Fruit fly (Drosophila melanogaster) whole organism, pupa: ENCODE results near the gene CG2162.

ENCODE experiments used
- CG10348 ChIP-seq: fragments of 200-800 bp; sonication (Bioruptor generic); IDR thresholded peaks from 2 replicates; pipeline ENCODE4 v1.3.6; 2022; ENCODE audit warnings: missing biosample characterization, missing genetic modification characterization
- CG12605 ChIP-seq: fragments of 200-800 bp; sonication (Bioruptor generic); IDR thresholded peaks from 2 replicates; pipeline ENCODE4 v1.3.6; 2022; ENCODE audit warnings: missing biosample characterization, missing genetic modification characterization
- CG13204 ChIP-seq: fragments of 200-800 bp; sonication (Bioruptor generic); optimal IDR thresholded peaks from 2 replicates; lab custom pipeline; 2018; ENCODE audit warnings: missing biosample characterization, mild to moderate bottlenecking, missing genetic modification characterization, moderate library complexity
- CG14655 ChIP-seq: fragments of 200-800 bp; sonication (Bioruptor generic); optimal IDR thresholded peaks from 3 replicates; lab custom pipeline; 2017; ENCODE audit warnings: mild to moderate bottlenecking, missing biosample characterization, missing genetic modification reagents, missing genetic modification characterization
- CG15710 ChIP-seq: fragments of 200-800 bp; sonication (Bioruptor generic); optimal IDR thresholded peaks from 2 replicates; lab custom pipeline; 2018; ENCODE audit warnings: missing biosample characterization, mild to moderate bottlenecking, missing genetic modification characterization, moderate library complexity
- CG17806 ChIP-seq: fragments of 200-800 bp; sonication (Bioruptor generic); optimal IDR thresholded peaks from 2 replicates; lab custom pipeline; 2018; ENCODE audit warnings: missing biosample characterization, mild to moderate bottlenecking, missing genetic modification characterization, moderate library complexity
- CG32121 ChIP-seq: fragments of 200-800 bp; sonication (Bioruptor generic); IDR thresholded peaks from 2 replicates; pipeline ENCODE4 v1.3.6; 2022; ENCODE audit warnings: missing biosample characterization, missing genetic modification characterization
- CG34367 ChIP-seq: fragments of 200-800 bp; sonication (Bioruptor generic); optimal IDR thresholded peaks from 2 replicates; lab custom pipeline; 2018; ENCODE audit warnings: missing biosample characterization, mild to moderate bottlenecking, missing genetic modification characterization
- CG4496 ChIP-seq: fragments of 200-800 bp; sonication (Bioruptor generic); IDR thresholded peaks from 3 replicates; pipeline ENCODE4 v1.3.6; 2022; ENCODE audit warnings: missing biosample characterization, missing genetic modification characterization
- CG8159 ChIP-seq: fragments of 200-800 bp; sonication (Bioruptor generic); optimal IDR thresholded peaks from 3 replicates; lab custom pipeline; 2018; ENCODE audit warnings: missing biosample characterization, mild to moderate bottlenecking, missing genetic modification characterization, moderate library complexity
- CG8301 ChIP-seq: fragments of 200-800 bp; sonication (Bioruptor generic); optimal IDR thresholded peaks from 2 replicates; lab custom pipeline; 2018; ENCODE audit warnings: missing biosample characterization, mild to moderate bottlenecking, missing genetic modification characterization
- CG9948 ChIP-seq: fragments of 200-800 bp; sonication (Bioruptor generic); optimal IDR thresholded peaks from 2 replicates; lab custom pipeline; 2018; ENCODE audit warnings: missing biosample characterization, mild to moderate bottlenecking, missing genetic modification characterization, moderate library complexity
- D1 ChIP-seq: fragments of 200-800 bp; sonication (Bioruptor generic); optimal IDR thresholded peaks from 2 replicates; lab custom pipeline; 2018; ENCODE audit warnings: missing biosample characterization, mild to moderate bottlenecking, missing genetic modification characterization, moderate library complexity
- EcR ChIP-seq: fragments of 200-800 bp; sonication (Bioruptor generic); optimal IDR thresholded peaks from 3 replicates; lab custom pipeline; 2019; ENCODE audit warnings: missing biosample characterization, missing genetic modification characterization, mild to moderate bottlenecking, moderate library complexity, missing genetic modification reagents
- Ets98B ChIP-seq: fragments of 200-800 bp; sonication (Bioruptor generic); IDR thresholded peaks from 2 replicates; pipeline ENCODE4 v1.3.6; 2022; ENCODE audit warnings: missing biosample characterization, missing genetic modification characterization
- Pif1A ChIP-seq: fragments of 200-800 bp; sonication (Bioruptor generic); optimal IDR thresholded peaks from 3 replicates; lab custom pipeline; 2016; ENCODE audit warnings: missing biosample characterization, missing genetic modification characterization
- Pif1B ChIP-seq: fragments of 200-800 bp; sonication (Bioruptor generic); optimal IDR thresholded peaks from 3 replicates; lab custom pipeline; 2016; ENCODE audit warnings: missing biosample characterization, missing genetic modification characterization
- Snoo ChIP-seq: fragments of 200-800 bp; sonication (Bioruptor generic); optimal IDR thresholded peaks from 3 replicates; lab custom pipeline; 2017; ENCODE audit warnings: missing biosample characterization, mild to moderate bottlenecking, missing genetic modification characterization, inconsistent platforms
- fd96Ca ChIP-seq: fragments of 200-800 bp; sonication (Bioruptor generic); IDR thresholded peaks from 3 replicates; pipeline ENCODE4 v1.3.6; 2022; ENCODE audit warnings: missing biosample characterization, missing genetic modification characterization
- gl ChIP-seq: fragments of 200-800 bp; sonication (Bioruptor generic); optimal IDR thresholded peaks from 2 replicates; lab custom pipeline; 2018; ENCODE audit warnings: missing biosample characterization, mild to moderate bottlenecking, missing genetic modification characterization
- rn ChIP-seq: fragments of 200-800 bp; sonication (Bioruptor generic); IDR thresholded peaks from 2 replicates; pipeline ENCODE4 v1.3.6; 2022; ENCODE audit warnings: missing biosample characterization, missing genetic modification characterization

CG2162 gene

DNA sequence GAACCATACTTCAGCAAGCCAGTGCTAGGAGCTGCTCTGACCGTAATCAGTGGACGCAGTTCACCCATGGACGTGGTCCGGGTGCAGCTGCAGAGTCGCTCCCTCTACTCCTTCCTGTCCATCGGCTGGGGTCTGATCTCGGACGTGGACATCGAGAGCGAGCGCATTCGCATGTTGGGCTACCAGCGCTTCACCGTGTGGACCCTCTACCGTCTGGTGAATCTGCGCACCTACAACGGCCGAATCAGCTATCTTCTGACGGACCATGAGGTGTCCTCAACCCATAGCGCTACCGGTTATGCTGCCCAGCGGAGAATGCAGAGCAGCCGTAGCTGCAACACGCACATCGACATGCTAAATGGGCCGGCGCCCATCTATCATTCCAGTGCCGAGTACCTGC, 13.7 kb downstream of the CG2162 start:
- TF ChIP-seq D1 (tag; lab: Kevin White, UChicago) (no peak), CG17806 (tag; lab: Kevin White, UChicago) (no peak), CG8301 (no peak), CG13204 (GFP tag; lab: Kevin White, UChicago) (no peak), Pif1B (no peak), CG4496 (GFP tag; lab: Robert Waterston, UW) (no peak), fd96Ca (GFP tag; lab: Robert Waterston, UW) (no peak), CG32121 (GFP tag; lab: Robert Waterston, UW) (no peak), CG10348 (GFP tag; lab: Robert Waterston, UW) (no peak), Snoo (no peak), CG14655 (no peak), CG34367 (no peak)

DNA sequence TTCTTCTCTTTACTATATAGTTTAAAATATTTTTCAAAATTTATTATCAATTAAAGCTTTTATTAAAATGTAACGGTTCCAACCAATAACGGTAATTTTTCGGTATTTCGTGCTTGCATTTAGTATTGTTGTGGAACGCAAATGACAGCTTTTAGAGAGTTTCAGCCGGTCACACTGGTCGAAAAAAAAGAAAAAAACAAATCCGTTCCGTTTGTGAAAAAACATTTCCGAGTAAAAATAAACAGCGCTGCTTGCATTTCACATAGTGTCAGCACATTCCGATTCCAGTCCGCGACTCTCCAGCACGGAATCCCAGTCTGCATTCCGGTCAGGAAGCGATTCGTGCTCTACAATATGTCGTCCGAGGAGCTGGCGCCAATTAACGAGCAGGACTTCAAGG, 15.2 kb downstream of the CG2162 start, which contains the start of gene CG32485:
Gene CG32485, plus strand, starts transcription at position 139 of the 400 bp plus-strand sequence.
- TF ChIP-seq CG8159 (tag; lab: Kevin White, UChicago): no peak
- TF ChIP-seq CG10348 (GFP tag; lab: Robert Waterston, UW): no peak
- no peak for TF ChIP-seq CG14655
- no peak for TF ChIP-seq Pif1B
- peak; percentile 2 for TF ChIP-seq gl (tag; lab: Kevin White, UChicago)
- no peak for TF ChIP-seq rn (GFP tag; lab: Robert Waterston, UW)
- TF ChIP-seq CG32121 (GFP tag; lab: Robert Waterston, UW): peak; percentile 42; the same call in 1 of the 2 replicates
- peak; percentile 17 for TF ChIP-seq CG8301
- TF ChIP-seq Pif1A: no peak
- 0 out of 3 replicates have a peak, but pooled peaks have one; percentile 11 for TF ChIP-seq fd96Ca (GFP tag; lab: Robert Waterston, UW)
- TF ChIP-seq CG12605 (GFP tag; lab: Robert Waterston, UW): 0 out of 2 replicates have a peak, but pooled peaks have one; percentile 43
- TF ChIP-seq D1 (tag; lab: Kevin White, UChicago): no peak
- TF ChIP-seq EcR (GFP tag; lab: Kevin White, UChicago): no peak
- TF ChIP-seq CG17806 (tag; lab: Kevin White, UChicago): no peak
- peak; percentile 53; the same call in 2 of the 3 replicates for TF ChIP-seq CG4496 (GFP tag; lab: Robert Waterston, UW)
- TF ChIP-seq CG15710 (tag; lab: Kevin White, UChicago): peak; percentile 25
- TF ChIP-seq CG13204 (GFP tag; lab: Kevin White, UChicago): no peak
- no peak for TF ChIP-seq CG34367
- no peak for TF ChIP-seq Snoo
- no peak for TF ChIP-seq Ets98B (GFP tag; lab: Robert Waterston, UW)
- TF ChIP-seq CG9948 (tag; lab: Kevin White, UChicago): no peak

DNA sequence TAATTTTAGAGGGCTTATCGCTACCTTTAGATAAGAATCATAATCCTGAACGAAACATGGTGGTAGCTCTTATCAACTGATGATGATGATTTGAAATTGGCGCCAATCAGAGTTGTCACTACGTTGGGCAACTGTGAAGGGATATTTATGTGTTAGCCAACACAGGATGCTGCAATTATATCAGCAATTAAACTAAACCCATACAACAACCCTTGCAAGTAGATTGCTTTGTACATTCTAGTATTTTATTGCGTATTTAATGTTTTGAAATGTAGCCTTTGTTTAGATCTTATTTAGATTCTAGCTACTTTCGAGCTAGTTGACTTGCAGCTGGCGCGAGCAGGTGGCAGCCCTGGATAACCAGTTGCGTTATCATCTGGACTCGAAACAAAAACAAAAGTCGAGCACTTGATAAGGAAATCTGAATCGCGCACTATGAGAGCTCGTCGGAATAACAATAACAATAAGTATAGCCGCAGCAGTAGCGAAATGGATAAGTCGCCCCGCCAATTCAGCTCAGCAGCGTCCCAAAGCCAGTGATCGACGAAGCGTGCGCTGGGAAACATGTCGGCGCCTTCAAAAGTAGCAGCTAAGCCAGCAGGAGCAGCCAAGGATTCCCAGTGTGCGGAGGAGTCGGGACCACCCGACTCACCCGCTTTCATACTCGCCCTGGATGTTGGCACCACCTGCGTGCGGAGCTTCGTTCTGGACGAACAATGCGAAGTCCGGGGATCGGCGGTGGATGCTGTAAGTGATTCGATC, 17.3 kb downstream of the CG2162 start, which contains the start of gene CG1271:
Gene CG1271, plus strand, starts transcription at position 405 of the 762 bp plus-strand sequence.
- TF ChIP-seq gl (tag; lab: Kevin White, UChicago) (peak; percentile 19), CG4496 (GFP tag; lab: Robert Waterston, UW) (peak; percentile 65), fd96Ca (GFP tag; lab: Robert Waterston, UW) (0 out of 3 replicates have a peak, but pooled peaks have one; percentile 5), CG8159 (tag; lab: Kevin White, UChicago) (peak; percentile 65), CG32121 (GFP tag; lab: Robert Waterston, UW) (peak; percentile 22; the same call in 1 of the 2 replicates), CG10348 (GFP tag; lab: Robert Waterston, UW) (no peak), CG17806 (tag; lab: Kevin White, UChicago) (peak; percentile 39), CG9948 (tag; lab: Kevin White, UChicago) (peak; percentile 37), Ets98B (GFP tag; lab: Robert Waterston, UW) (peak; percentile 9; the same call in 1 of the 2 replicates), Pif1B (no peak), CG14655 (no peak), CG15710 (tag; lab: Kevin White, UChicago) (peak; percentile 73), Snoo (peak; percentile 31), CG8301 (peak; percentile 33), EcR (GFP tag; lab: Kevin White, UChicago) (no peak)

DNA sequence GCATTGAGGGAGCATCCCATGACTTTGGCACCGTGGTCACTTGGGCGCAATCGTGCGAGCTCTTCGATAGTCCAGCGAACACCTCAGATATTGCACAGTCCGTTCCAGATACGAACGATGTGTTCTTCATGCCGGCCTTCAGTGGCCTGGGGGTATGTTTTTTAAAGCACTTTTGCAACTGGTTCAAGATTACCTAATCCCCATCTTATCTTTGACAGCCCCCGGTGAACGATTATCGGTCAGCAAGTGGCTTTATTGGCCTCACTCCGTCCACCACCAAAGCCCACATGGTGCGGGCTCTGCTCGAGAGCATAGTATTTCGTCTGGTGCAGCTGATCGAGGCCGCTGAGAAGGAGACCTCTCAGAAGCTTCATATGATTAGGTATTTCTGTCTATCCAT, 19.1 kb downstream of the CG2162 start:
- TF ChIP-seq fd96Ca (GFP tag; lab: Robert Waterston, UW): no peak
- TF ChIP-seq Snoo: no peak
- TF ChIP-seq CG4496 (GFP tag; lab: Robert Waterston, UW): no peak
- TF ChIP-seq CG14655: no peak
- TF ChIP-seq CG15710 (tag; lab: Kevin White, UChicago): no peak

DNA sequence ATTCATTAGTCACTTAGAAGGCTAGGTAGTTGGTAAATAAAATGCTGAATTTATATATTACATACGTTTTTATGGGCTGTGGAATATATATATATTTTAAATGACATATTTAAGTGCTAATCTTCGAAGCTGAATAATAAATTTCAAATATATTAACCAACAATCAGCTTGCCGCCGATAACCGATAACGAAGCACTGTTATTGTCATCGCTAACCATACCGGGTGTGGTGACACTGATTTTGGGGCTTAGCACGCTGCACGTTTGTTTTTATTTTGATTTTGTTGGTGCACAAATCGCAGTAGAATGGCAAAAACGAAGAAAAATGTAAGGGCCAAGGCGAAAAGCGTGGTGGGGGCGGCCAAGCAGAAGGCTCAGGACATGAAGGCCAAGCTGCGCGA, 19.9 kb downstream of the CG2162 start, which contains the start of gene CG16753:
Gene CG16753, plus strand, starts transcription at position 229 of the 400 bp plus-strand sequence.
- TF ChIP-seq Pif1A: no peak
- no peak for TF ChIP-seq CG15710 (tag; lab: Kevin White, UChicago)
